Fruit fly (Drosophila melanogaster): Measurements from ENCODE around the gene SLC22A.

Gene SLC22A

dm6 chr3L:21934462-21934861, at the start of gene SLC22A:
Gene SLC22A, plus strand, starts transcription at chr3L:21934704.
- peak; percentile 6 for TF ChIP-seq noc (tag; optimal IDR thresholded peaks at IDR 0.05)

dm6 chr3L:21886883-21887559, 47.5 kb upstream of the SLC22A start:
- TF ChIP-seq noc (tag; optimal IDR thresholded peaks at IDR 0.05): peak; percentile 26

dm6 chr3L:21889601-21890000, 44.9 kb upstream of the SLC22A start:
- TF ChIP-seq noc (tag; optimal IDR thresholded peaks at IDR 0.05): no peak

dm6 chr3L:21891307-21891774, 43.2 kb upstream of the SLC22A start:
- TF ChIP-seq noc (tag; optimal IDR thresholded peaks at IDR 0.05): no peak

- TF ChIP-seq noc (tag; optimal IDR thresholded peaks at IDR 0.05): peak; percentile 87
Observed at dm6 chr3L:21892213-21892612, 42.3 kb upstream of the SLC22A start.

dm6 chr3L:21892699-21893098, 41.8 kb upstream of the SLC22A start:
- no peak for TF ChIP-seq noc (tag; optimal IDR thresholded peaks at IDR 0.05)

- no peak for TF ChIP-seq noc (tag; optimal IDR thresholded peaks at IDR 0.05)
Observed at dm6 chr3L:21893697-21894099, 40.8 kb upstream of the SLC22A start.

dm6 chr3L:21894100-21894499, 40.4 kb upstream of the SLC22A start:
- no peak for TF ChIP-seq noc (tag; optimal IDR thresholded peaks at IDR 0.05)

dm6 chr3L:21894774-21895173, 39.7 kb upstream of the SLC22A start:
- TF ChIP-seq noc (tag; optimal IDR thresholded peaks at IDR 0.05): no peak

dm6 chr3L:21896217-21896616, 38.3 kb upstream of the SLC22A start:
- no peak for TF ChIP-seq noc (tag; optimal IDR thresholded peaks at IDR 0.05)

dm6 chr3L:21899488-21899887, 35.0 kb upstream of the SLC22A start:
- TF ChIP-seq noc (tag; optimal IDR thresholded peaks at IDR 0.05): no peak

- no peak for TF ChIP-seq noc (tag; optimal IDR thresholded peaks at IDR 0.05)
Observed at dm6 chr3L:21908860-21909259, 25.6 kb upstream of the SLC22A start.

dm6 chr3L:21918605-21919004, 15.9 kb upstream of the SLC22A start:
- TF ChIP-seq noc (tag; optimal IDR thresholded peaks at IDR 0.05): no peak

dm6 chr3L:21930179-21930578, 4.3 kb upstream of the SLC22A start:
- no peak for TF ChIP-seq noc (tag; optimal IDR thresholded peaks at IDR 0.05)

- peak; percentile 43 for TF ChIP-seq noc (tag; optimal IDR thresholded peaks at IDR 0.05)
Observed at dm6 chr3L:21936152-21936551, 1.6 kb downstream of the SLC22A start.

dm6 chr3L:21941615-21942259, 7.2 kb downstream of the SLC22A start, which contains the start of the genes PolH and CG14562:
Gene PolH, minus strand, starts transcription at chr3L:21941812.
Gene CG14562, plus strand, starts transcription at chr3L:21942221.
- no peak for TF ChIP-seq noc (tag; optimal IDR thresholded peaks at IDR 0.05)
